Worm (Caenorhabditis elegans): Measurements from ENCODE around the gene brc-1.
"Not testable (repeated sequence)": the region's sequence is repeated elsewhere in the genome, so short reads cannot be mapped to it uniquely, and the experiment has no call there.

brc-1 gene

DNA sequence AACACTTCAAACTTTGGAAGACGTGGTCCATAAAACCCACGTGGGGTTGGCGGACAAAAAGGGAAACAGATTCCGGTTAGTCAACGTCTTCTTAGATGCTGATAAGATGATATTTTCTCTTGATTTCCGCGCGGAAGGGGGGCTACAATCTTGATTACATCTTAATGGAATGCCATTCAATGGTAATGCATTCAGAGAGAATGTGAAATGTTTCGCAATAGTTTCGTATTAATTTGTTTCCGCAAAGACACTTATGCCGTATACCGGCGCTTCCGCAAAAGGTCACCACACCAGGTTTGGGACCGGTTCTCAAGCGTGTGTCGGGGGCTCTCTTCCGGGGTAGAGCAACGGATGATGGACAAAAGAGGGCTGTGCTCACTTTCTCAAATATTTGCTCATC lies 11.7 kb upstream of the brc-1 start:
- TF ChIP-seq unc-62 (GFP tag; optimal IDR thresholded peaks at IDR 0.05): no peak

- no peak for TF ChIP-seq unc-62 (GFP tag; optimal IDR thresholded peaks at IDR 0.05)
Observed at ce11 chrIII:3873424-3873823, 10.7 kb upstream of the brc-1 start.

ce11 chrIII:3872978-3873377 lies 10.2 kb upstream of the brc-1 start:
- TF ChIP-seq unc-62 (GFP tag; optimal IDR thresholded peaks at IDR 0.05): no peak

DNA sequence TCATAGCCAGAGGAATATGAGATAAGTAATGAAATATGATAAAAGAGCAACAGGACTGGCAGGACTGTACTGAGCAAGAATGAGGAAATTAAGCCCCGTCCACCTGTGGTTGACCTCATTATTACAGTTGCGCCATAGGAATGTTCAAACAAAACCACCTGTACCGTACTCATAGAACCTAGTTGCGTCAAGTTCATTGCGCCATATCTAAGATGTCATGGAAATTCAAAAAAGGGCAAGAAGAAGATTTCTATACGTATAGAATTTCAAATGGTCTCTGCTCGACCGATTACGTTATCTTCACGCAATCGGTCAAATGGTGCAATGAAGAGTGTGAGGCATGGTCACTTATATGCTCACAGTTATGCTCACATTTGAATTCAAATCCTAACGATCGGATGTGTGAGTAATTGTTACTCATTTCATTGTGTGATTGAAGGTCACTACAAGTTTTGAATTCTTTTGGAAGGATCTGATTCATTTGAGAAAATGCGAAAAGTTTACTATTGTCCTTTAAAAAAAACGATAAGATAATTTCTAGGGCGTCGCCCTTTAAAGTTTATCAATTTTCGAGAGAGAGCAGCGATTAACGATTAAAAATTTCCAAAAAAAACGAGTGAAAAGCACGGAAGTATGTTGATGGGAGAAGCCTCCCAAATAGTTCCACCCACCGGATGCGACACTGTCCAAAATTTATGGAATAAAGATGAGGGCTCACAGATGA lies 9.2 kb upstream of the brc-1 start:
- no peak for TF ChIP-seq unc-62 (GFP tag; optimal IDR thresholded peaks at IDR 0.05)

DNA sequence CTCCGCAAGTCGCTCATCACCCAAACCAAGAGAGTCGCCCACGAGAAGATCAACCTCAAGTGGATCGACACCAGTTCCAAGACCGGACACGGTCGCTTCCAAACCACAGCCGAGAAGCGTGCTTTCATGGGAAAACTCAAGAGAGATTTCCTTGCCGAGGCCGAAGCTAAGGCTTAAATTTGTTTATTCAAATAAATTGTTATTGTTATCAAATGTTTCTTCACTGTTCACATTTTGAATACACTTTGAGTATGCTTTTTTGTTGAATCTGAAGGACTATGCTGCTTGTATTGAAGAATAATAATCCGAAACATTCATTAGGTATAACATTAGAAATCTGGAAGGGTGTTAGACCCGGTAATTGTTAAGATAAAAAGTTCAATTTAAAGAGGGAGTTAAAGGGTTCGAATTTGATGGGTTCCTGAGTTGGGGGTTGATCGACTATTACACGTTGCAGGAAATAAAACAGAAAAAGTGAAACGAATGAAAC lies 6.6 kb upstream of the brc-1 start:
- TF ChIP-seq unc-62 (GFP tag; optimal IDR thresholded peaks at IDR 0.05): no peak

DNA sequence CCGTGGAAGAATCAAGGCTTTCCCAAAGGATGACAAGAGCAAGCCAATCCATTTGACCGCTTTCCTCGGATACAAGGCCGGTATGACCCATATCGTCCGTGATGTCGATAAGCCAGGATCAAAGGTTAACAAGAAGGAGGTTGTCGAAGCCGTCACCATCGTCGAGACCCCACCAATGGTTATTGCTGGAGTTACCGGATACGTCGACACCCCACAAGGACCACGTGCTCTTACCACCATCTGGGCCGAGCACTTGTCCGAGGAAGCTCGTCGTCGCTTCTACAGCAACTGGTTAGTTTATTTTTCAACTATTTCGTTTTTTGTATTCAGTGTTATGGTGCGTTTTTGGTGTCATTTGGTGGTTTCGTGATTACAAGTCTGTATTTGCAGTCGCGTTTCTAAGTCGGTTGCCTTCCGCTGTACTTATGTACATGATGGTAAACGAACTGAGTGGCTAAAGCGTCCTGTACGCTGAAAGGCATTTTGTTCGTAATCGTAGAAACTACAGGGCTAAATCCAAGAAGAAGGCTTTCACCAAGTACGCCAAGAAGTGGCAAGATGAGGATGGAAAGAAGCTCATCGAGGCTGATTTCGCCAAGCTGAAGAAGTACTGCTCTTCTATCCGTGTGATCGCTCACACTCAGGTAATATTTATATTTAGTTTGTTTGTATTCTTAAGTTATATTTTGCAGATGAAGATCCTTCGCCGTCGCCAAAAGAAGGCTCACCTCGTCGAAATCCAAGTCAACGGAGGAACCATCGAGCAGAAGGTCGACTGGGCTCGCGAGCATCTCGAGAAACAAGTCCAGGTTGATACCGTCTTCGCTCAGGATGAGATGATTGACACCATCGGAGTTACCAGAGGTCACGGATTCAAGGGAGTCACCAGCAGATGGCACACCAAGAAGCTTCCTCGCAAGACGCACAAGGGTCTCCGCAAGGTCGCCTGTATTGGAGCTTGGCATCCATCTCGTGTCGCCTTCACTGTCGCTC lies 5.5 kb upstream of the brc-1 start:
- TF ChIP-seq unc-62 (GFP tag; optimal IDR thresholded peaks at IDR 0.05): no peak

DNA sequence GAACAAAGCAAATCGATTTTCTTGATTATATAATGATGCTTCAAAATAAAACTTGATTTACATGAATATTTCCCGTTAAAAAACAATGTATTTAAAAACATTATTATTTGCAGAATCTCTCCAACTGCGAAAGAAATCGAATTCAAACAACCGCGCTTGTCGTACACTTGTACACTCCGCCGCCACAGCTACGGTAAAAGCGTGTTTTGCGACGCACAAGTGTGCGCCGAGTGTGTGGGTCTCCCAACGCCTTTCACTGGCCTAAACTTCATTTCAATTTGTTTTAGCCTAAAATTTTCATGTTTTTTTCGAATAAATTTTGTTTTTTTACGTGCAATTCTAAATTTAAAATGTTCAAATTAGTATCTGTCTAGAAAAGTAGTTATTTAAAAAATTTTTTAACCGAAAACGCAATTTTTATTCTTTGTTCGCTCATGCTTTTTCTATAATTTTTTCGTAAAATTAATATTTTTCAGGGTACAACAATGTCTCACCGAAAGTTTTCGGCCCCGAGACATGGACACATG lies 4.7 kb upstream of the brc-1 start, which contains the start of gene rpl-3:
TSS of gene rpl-3 (plus strand) at position 477 of the 527 bp plus-strand sequence.
- TF ChIP-seq unc-62 (GFP tag; optimal IDR thresholded peaks at IDR 0.05): peak; percentile 79

- no peak for TF ChIP-seq unc-62 (GFP tag; optimal IDR thresholded peaks at IDR 0.05)
Observed at ce11 chrIII:3863814-3864507, 1.2 kb upstream of the brc-1 start, which contains the start of gene acs-19. Gene acs-19, plus strand, starts transcription at chrIII:3864489.

- TF ChIP-seq unc-62 (GFP tag; optimal IDR thresholded peaks at IDR 0.05): not testable (repeated sequence)
Observed at ce11 chrIII:3852030-3852579, 10.7 kb downstream of the brc-1 start, which contains the start of gene cyp-25A4. Gene cyp-25A4, minus strand, starts transcription at chrIII:3852080.

DNA sequence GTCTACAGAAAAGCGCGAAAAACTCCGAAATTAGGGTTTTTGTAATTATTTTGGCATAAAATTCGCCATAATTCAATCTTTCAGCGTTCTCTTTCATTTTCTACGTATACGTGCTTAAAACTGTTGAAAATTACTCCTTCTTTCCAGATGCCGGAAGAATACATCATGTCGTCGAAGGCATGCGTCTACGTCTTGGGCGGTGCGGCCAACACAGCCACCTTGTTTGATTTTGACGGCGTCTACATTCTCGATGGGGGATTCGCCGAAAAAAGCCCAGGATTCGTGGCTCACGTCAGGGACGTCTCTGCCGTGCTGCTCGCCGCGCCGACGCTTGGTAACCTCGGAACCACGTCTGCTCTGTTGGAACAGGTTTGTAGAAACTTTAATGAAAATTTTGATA lies 18.0 kb downstream of the brc-1 start, which contains the start of gene maph-1.3:
TSS of gene maph-1.3 (plus strand) at position 148 of the 400 bp plus-strand sequence.
- TF ChIP-seq unc-62 (GFP tag; optimal IDR thresholded peaks at IDR 0.05): not testable (repeated sequence)

DNA sequence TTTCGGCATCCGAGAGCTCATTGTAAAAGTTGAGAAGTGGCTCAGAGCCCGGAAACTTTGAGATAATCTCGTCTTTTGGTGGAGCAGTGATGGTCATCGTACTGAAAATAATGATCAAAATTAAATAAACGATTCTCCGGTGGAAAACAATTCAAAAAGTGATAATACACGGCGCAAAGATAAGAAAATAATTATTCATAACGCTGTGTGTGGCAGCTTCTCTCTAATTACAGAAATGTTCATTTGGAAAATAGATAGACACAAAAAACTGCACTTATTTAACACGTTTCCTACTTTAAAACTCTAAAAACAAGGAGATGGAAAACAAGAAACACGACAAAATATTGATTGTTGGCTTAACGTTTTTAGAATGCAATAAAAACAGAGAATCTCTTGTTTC lies 19.3 kb downstream of the brc-1 start, which contains the start of gene C36A4.4:
TSS of gene C36A4.4 (minus strand) at position 101 of the 400 bp plus-strand sequence.
- not testable (repeated sequence) for TF ChIP-seq unc-62 (GFP tag; optimal IDR thresholded peaks at IDR 0.05)

DNA sequence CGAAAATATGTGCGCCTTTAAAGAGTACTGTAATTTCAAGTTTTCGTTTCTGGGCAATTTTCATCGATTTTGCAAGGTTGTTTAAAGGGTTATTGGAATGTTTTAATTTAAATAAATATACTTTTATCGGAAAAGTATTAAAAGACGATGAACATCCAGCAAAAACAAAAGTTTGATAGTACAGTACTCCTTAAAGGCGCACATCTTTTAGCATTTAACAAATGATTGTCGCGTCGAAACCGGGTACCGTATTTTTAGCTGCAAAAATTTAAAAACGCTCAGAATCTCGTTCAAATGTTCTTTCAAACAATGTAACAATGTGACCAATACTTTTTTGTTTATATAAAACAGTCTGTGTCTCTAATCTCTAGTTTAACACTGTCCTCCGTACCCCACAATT lies 22.5 kb downstream of the brc-1 start, which contains the start of gene C36A4.11:
TSS of gene C36A4.11 (plus strand) at position 301 of the 400 bp plus-strand sequence.
- not testable (repeated sequence) for TF ChIP-seq unc-62 (GFP tag; optimal IDR thresholded peaks at IDR 0.05)

DNA sequence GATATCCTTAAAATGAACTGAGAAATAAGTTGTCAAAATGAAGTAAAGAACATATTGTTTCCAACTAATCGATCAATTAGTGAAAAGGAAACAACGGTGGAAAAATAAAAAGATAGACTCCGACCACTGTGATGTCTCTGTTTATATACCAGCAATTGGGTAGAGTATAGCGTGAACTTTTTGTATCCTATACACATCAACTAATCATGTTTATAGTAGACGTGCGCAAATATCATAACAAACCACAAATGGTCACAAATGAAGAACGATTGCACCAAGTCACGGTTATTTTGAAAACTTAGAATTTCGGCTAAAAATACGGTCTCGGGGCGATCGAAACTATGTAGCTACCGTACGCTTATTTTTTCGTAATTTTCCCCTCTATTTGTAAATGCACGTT lies 23.1 kb downstream of the brc-1 start, which contains the start of gene cyp-25A3:
TSS of gene cyp-25A3 (minus strand) at position 101 of the 400 bp plus-strand sequence.
- no peak for TF ChIP-seq unc-62 (GFP tag; optimal IDR thresholded peaks at IDR 0.05)

DNA sequence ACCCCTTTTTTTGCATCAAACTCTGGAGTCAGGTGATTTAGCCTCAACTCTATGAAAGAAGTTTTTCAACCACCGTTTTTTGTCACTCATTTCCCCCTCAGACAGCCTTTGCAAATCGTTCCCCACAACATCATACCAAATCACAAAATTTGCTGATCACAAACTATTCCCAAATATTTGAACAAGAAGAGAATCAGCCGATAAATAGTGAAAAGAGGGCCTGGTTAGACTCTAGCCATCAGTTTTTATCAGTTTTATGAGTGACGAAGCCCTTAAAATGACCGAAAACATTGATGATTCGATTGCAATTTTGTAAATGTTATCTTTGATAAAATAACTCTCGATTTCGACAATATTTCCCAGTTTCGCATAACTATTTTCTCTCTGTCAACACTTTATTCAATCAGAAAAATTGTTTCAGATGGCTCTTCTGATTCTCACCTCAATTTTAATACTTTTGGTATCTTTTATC lies 27.9 kb downstream of the brc-1 start, which contains the start of gene cyp-25A2:
TSS of gene cyp-25A2 (plus strand) at position 422 of the 472 bp plus-strand sequence.
- no peak for TF ChIP-seq unc-62 (GFP tag; optimal IDR thresholded peaks at IDR 0.05)

All from whole organism, dauer.